Worm (Caenorhabditis elegans) whole organism, young adult: ENCODE results near the gene F08G2.7.
"Not testable (repeated sequence)": the region's sequence is repeated elsewhere in the genome, so short reads cannot be mapped to it uniquely, and the experiment has no call there.

Experiments used
- B0019.2 ChIP-seq: fragments of 200-800 bp; sonication (Bioruptor generic); conservative IDR thresholded peaks from 2 replicates; pipeline ENCODE4 v1.3.6; 2022; ENCODE audit warnings: missing genetic modification reagents, missing genetic modification characterization, missing compliant biosample characterization
- B0261.1 ChIP-seq: sonication (generic microtip); optimal IDR thresholded peaks from 2 replicates; lab custom pipeline; 2016; ENCODE audit warnings: mild to moderate bottlenecking, missing genetic modification characterization, moderate library complexity, missing compliant biosample characterization
- F10E7.11 ChIP-seq: sonication (generic microtip); optimal IDR thresholded peaks from 2 replicates; lab custom pipeline; 2017; ENCODE audit warnings: mild to moderate bottlenecking, missing genetic modification characterization, moderate library complexity, missing compliant biosample characterization
- F23B12.7 ChIP-seq: sonication (generic microtip); optimal IDR thresholded peaks from 2 replicates; lab custom pipeline; 2017; ENCODE audit warnings: missing genetic modification characterization, mild to moderate bottlenecking, missing compliant biosample characterization, antibody characterized with exemption, moderate library complexity; ENCODE audit not compliant: insufficient read depth
- F39B2.1 ChIP-seq: fragments of 200-800 bp; sonication (Bioruptor generic); IDR thresholded peaks from 2 replicates; pipeline ENCODE4 v1.3.6; 2022; ENCODE audit warnings: missing genetic modification reagents, missing genetic modification characterization, missing compliant biosample characterization
- F49E8.2 ChIP-seq: sonication (generic microtip); optimal IDR thresholded peaks from 3 replicates; lab custom pipeline; 2017; ENCODE audit warnings: missing genetic modification characterization, mild to moderate bottlenecking, missing compliant biosample characterization, antibody characterized with exemption, moderate library complexity; ENCODE audit not compliant: insufficient read depth
- K12H6.12 ChIP-seq: fragments of 200-800 bp; sonication (Bioruptor generic); optimal IDR thresholded peaks from 2 replicates; lab custom pipeline; 2018; ENCODE audit warnings: mild to moderate bottlenecking, missing genetic modification characterization, missing compliant biosample characterization
- Y53G8AR.9 ChIP-seq: fragments of 200-800 bp; sonication (Bioruptor generic); conservative IDR thresholded peaks from 2 replicates; pipeline ENCODE4 v1.3.6; 2022; ENCODE audit warnings: missing genetic modification reagents, missing genetic modification characterization, missing compliant biosample characterization
- Y95B8A.8 ChIP-seq: fragments of 200-800 bp; sonication (Bioruptor generic); IDR thresholded peaks from 2 replicates; pipeline ENCODE4 v1.3.6; 2022; ENCODE audit warnings: missing genetic modification reagents, missing genetic modification characterization, missing compliant biosample characterization
- aptf-2 ChIP-seq: fragments of 200-800 bp; sonication (Bioruptor generic); conservative IDR thresholded peaks from 2 replicates; pipeline ENCODE4 v1.3.6; 2022; ENCODE audit warnings: missing genetic modification reagents, missing genetic modification characterization, missing compliant biosample characterization
- attf-5 ChIP-seq: fragments of 200-800 bp; sonication (Bioruptor generic); optimal IDR thresholded peaks from 2 replicates; lab custom pipeline; 2018; ENCODE audit warnings: mild to moderate bottlenecking, missing genetic modification characterization, missing compliant biosample characterization
- attf-6 ChIP-seq: fragments of 200-800 bp; sonication (Bioruptor generic); IDR thresholded peaks from 2 replicates; pipeline ENCODE4 v1.3.6; 2022; ENCODE audit warnings: missing genetic modification reagents, missing genetic modification characterization, missing compliant biosample characterization
- ceh-27 ChIP-seq: fragments of 200-800 bp; sonication (Bioruptor generic); optimal IDR thresholded peaks from 2 replicates; lab custom pipeline; 2018; ENCODE audit warnings: mild to moderate bottlenecking, missing genetic modification characterization, moderate library complexity, missing compliant biosample characterization
- ceh-40 ChIP-seq: fragments of 200-800 bp; sonication (Bioruptor generic); IDR thresholded peaks from 2 replicates; pipeline ENCODE4 v1.3.6; 2022; ENCODE audit warnings: missing genetic modification characterization, missing compliant biosample characterization
- ceh-79 ChIP-seq: sonication (generic microtip); optimal IDR thresholded peaks from 2 replicates; lab custom pipeline; 2017; ENCODE audit warnings: mild to moderate bottlenecking, missing genetic modification characterization, missing compliant biosample characterization
- dox-1 ChIP-seq: fragments of 200-800 bp; sonication (Bioruptor generic); IDR thresholded peaks from 2 replicates; pipeline ENCODE4 v1.3.6; 2022; ENCODE audit warnings: missing genetic modification reagents, missing genetic modification characterization, missing compliant biosample characterization
- efl-1 ChIP-seq: fragments of 150-350 bp; optimal IDR thresholded peaks from 2 replicates; lab custom pipeline; 2014; ENCODE audit warnings: missing biosample characterization, missing genetic modification reagents, missing genetic modification characterization
- egl-18 ChIP-seq: fragments of 200-800 bp; sonication (Bioruptor generic); IDR thresholded peaks from 2 replicates; pipeline ENCODE4 v1.3.6; 2022; ENCODE audit warnings: missing genetic modification reagents, missing genetic modification characterization, missing compliant biosample characterization
- fkh-3 ChIP-seq: sonication (generic microtip); optimal IDR thresholded peaks from 2 replicates; lab custom pipeline; 2016; ENCODE audit warnings: mild to moderate bottlenecking, missing genetic modification characterization, missing compliant biosample characterization
- hlh-26 ChIP-seq: fragments of 200-800 bp; sonication (Bioruptor generic); conservative IDR thresholded peaks from 2 replicates; pipeline ENCODE4 v1.3.6; 2022; ENCODE audit warnings: missing genetic modification reagents, missing genetic modification characterization, missing compliant biosample characterization
- lin-26 ChIP-seq: fragments of 200-800 bp; sonication (Bioruptor generic); IDR thresholded peaks from 2 replicates; pipeline ENCODE4 v1.3.6; 2022; ENCODE audit warnings: missing genetic modification reagents, missing genetic modification characterization, missing compliant biosample characterization
- lin-40 ChIP-seq: sonication (generic microtip); optimal IDR thresholded peaks from 2 replicates; lab custom pipeline; 2016; ENCODE audit warnings: missing genetic modification characterization, mild to moderate bottlenecking, missing compliant biosample characterization, missing genotype, missing genetic modification reagents
- lin-54 ChIP-seq: fragments of 200-800 bp; sonication (Bioruptor generic); optimal IDR thresholded peaks from 2 replicates; lab custom pipeline; 2018; ENCODE audit warnings: mild to moderate bottlenecking, missing genetic modification characterization, missing compliant biosample characterization
- lsl-1 ChIP-seq: fragments of 200-800 bp; sonication (Bioruptor generic); optimal IDR thresholded peaks from 2 replicates; lab custom pipeline; 2018; ENCODE audit warnings: mild to moderate bottlenecking, missing genetic modification characterization, moderate library complexity, missing compliant biosample characterization
- madf-10 ChIP-seq: sonication (generic microtip); optimal IDR thresholded peaks from 2 replicates; lab custom pipeline; 2016; ENCODE audit warnings: mild to moderate bottlenecking, missing genetic modification characterization, missing compliant biosample characterization
- madf-3 ChIP-seq: fragments of 200-800 bp; sonication (Bioruptor generic); IDR thresholded peaks from 2 replicates; pipeline ENCODE4 v1.3.6; 2022; ENCODE audit warnings: missing genetic modification reagents, missing genetic modification characterization, missing compliant biosample characterization
- madf-6 ChIP-seq: fragments of 200-800 bp; sonication (Bioruptor generic); IDR thresholded peaks from 2 replicates; pipeline ENCODE4 v1.3.6; 2022; ENCODE audit warnings: missing genetic modification reagents, missing genetic modification characterization, missing compliant biosample characterization
- nfyb-1 ChIP-seq: fragments of 200-800 bp; sonication (Bioruptor generic); IDR thresholded peaks from 2 replicates; pipeline ENCODE4 v1.3.6; 2022; ENCODE audit warnings: missing genetic modification reagents, missing genetic modification characterization, missing compliant biosample characterization
- nhr-27 ChIP-seq: fragments of 200-800 bp; sonication (Bioruptor generic); optimal IDR thresholded peaks from 2 replicates; lab custom pipeline; 2018; ENCODE audit warnings: mild to moderate bottlenecking, missing genetic modification characterization, moderate library complexity, missing compliant biosample characterization
- nhr-80 ChIP-seq: sonication (generic microtip); optimal IDR thresholded peaks from 2 replicates; lab custom pipeline; 2016; ENCODE audit warnings: missing genetic modification characterization, missing compliant biosample characterization
- nhr-90 ChIP-seq: sonication (generic microtip); optimal IDR thresholded peaks from 2 replicates; lab custom pipeline; 2016; ENCODE audit warnings: missing genotype, mild to moderate bottlenecking, missing genetic modification characterization, missing compliant biosample characterization
- snpc-1.3 ChIP-seq: sonication (generic microtip); optimal IDR thresholded peaks from 2 replicates; lab custom pipeline; 2017; ENCODE audit warnings: missing genetic modification characterization, mild to moderate bottlenecking, missing compliant biosample characterization, antibody characterized with exemption, moderate library complexity, missing genotype, missing genetic modification reagents; ENCODE audit not compliant: insufficient read depth
- snpc-4 ChIP-seq, 5 experiments: fragments of 150-350 bp in 1 of 5; sonication (generic microtip) in 4 of 5; optimal IDR thresholded peaks; 2 replicates each; lab custom pipeline; 2014 to 2018; ENCODE audit warnings: missing genetic modification characterization in 5 of 5, missing biosample characterization in 3 of 5, antibody characterized with exemption in 2 of 5, mild to moderate bottlenecking in 2 of 5, missing compliant biosample characterization in 2 of 5, missing genotype in 2 of 5, moderate library complexity in 2 of 5, missing genetic modification reagents in 1 of 5
- sptf-2 ChIP-seq: fragments of 200-800 bp; sonication (Bioruptor generic); optimal IDR thresholded peaks from 2 replicates; lab custom pipeline; 2018; ENCODE audit warnings: mild to moderate bottlenecking, missing genetic modification characterization, missing compliant biosample characterization
- tbp1 ChIP-seq: fragments of 200-800 bp; sonication (Bioruptor generic); optimal IDR thresholded peaks from 2 replicates; lab custom pipeline; 2018; ENCODE audit warnings: mild to moderate bottlenecking, missing genetic modification characterization, missing compliant biosample characterization
- zfh-2 ChIP-seq: fragments of 200-800 bp; sonication (Bioruptor generic); conservative IDR thresholded peaks from 2 replicates; pipeline ENCODE4 v1.3.6; 2022; ENCODE audit warnings: missing genetic modification reagents, missing genetic modification characterization, missing compliant biosample characterization
- ztf-18 ChIP-seq: sonication (generic microtip); optimal IDR thresholded peaks from 2 replicates; lab custom pipeline; 2016; ENCODE audit warnings: missing genotype, mild to moderate bottlenecking, missing genetic modification characterization, missing compliant biosample characterization
- ztf-3 ChIP-seq: fragments of 200-800 bp; sonication (Bioruptor generic); optimal IDR thresholded peaks from 2 replicates; lab custom pipeline; 2018; ENCODE audit warnings: mild to moderate bottlenecking, missing genetic modification characterization, missing compliant biosample characterization

The F08G2.7 gene

DNA sequence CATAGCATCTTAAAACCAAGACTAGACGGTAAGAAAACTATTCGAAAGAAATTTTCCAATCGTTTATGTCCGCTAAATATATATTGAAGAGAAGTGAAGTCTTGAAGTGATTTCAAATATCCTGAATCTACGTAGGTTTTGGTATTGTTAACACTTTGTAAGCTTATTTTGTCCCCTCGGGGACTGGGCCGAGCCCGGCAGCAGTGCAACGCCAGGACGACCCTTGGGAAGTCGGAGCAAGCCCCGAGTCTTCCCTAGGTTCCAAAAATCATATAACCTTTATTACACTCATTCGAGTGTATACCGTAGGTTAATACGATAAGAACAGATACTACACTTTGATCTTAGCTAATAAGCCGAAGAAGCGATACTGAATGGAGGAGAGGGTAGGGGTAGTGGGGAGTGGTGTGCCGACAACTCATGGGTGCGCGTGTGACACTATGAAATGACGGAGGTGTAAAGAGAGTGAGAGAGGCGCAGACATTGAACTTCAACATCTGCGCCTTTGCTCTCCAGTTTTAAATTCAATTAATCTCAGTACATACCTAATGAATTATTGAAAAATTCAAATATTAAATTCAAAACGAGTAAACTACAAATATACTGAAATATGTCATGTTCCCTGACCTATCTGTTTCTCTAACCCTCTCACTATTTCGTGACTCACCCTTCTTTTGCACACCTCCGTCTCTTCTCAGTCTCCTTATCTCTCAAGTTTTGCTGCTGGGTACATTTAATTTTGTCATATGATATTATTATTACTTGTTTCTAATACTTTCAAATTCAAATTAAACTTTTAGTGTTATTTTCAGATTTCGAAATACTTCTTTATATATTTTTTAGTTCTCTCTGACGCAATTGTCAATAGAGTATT lies 11.6 kb downstream of the F08G2.7 start (continued):
- TF ChIP-seq lsl-1 (GFP tag; lab: Kevin White, UChicago) (peak; percentile 69), nhr-80 (tag; lab: Kevin White, UChicago) (peak; percentile 46), B0019.2 (GFP tag; lab: Robert Waterston, UW) (peak; percentile 11; the same call in 1 of the 2 replicates), lin-54 (GFP tag; lab: Kevin White, UChicago) (peak; percentile 29), snpc-1.3 (tag; lab: Kevin White, UChicago) (peak; percentile 45), attf-5 (peak; percentile 63), lin-26 (GFP tag; lab: Robert Waterston, UW) (peak; percentile 88), ztf-18 (tag; lab: Kevin White, UChicago) (peak; percentile 35), tbp1 (GFP tag; lab: Kevin White, UChicago) (peak; percentile 67)

DNA sequence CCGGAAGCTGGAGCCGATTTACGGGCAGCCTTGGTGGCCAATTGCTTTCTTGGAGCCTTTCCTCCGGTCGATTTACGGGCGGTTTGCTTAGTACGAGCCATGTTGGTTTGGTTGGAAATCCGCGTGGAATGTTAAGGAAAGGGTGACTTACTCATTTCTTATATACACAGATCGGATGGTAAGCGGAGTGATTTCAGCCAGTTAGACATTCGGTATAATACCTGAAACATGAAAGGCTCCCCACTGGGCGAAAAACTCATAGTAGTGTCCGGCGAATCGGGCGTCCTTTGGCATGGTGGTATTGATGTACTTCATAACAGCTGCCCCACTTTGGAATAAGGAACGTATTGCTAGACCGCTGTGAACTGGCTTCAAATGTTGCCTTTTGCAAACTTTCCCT lies 12.4 kb downstream of the F08G2.7 start, which contains the start of gene his-42:
TSS of gene his-42 (minus strand) at position 101 of the 400 bp plus-strand sequence.
- TF ChIP-seq ceh-40 (no peak), aptf-2 (no peak), madf-10 (tag; lab: Kevin White, UChicago) (no peak), B0261.1 (tag; lab: Kevin White, UChicago) (no peak), ceh-27 (GFP tag; lab: Kevin White, UChicago) (no peak), ztf-3 (GFP tag; lab: Kevin White, UChicago) (no peak), hlh-26 (no peak), Y53G8AR.9 (GFP tag; lab: Robert Waterston, UW) (no peak)

DNA sequence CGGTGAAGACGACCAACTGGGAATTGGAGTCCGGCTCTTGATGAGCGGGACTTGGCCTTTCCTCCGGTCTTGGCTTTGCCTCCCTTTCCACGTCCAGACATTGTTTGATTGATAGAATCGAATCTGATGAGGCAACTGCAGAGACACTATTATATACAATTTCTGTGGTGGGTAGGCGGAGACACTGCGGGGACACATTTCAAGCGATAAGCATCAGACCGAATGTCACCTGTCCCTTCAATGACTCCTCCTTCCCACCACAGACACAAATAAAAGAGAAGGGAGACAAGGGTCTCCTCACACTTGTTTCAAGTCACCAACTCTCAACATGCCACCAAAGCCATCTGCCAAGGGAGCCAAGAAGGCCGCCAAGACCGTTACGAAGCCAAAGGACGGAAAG lies 22.9 kb downstream of the F08G2.7 start, which contains the start of gene his-16:
TSS of gene his-16 (minus strand) at position 101 of the 400 bp plus-strand sequence.
- TF ChIP-seq F23B12.7 (tag; lab: Kevin White, UChicago); madf-3; nhr-27 (tag; lab: Kevin White, UChicago): not testable (repeated sequence)

DNA sequence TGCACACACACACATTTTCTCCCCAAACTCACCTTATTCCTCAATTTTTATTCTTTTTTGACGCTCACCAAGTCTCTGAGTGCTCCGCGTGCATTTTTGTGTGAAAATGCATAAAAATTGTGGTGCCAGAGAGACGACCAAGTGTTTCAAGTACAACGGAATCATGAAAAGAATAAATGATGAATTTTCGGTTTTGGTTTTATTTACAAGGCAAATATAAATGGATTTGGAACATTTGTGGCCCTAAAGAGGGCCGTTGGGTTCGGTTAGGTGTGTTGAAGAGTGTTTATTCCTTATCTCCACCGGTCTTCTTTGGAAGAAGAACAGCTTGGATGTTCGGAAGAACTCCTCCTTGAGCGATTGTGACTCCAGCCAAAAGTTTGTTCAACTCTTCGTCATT lies 23.5 kb downstream of the F08G2.7 start:
- TF ChIP-seq Y95B8A.8 = 0 out of 2 replicates have a peak, but pooled peaks have one; percentile 13
- peak; percentile 14; the same call in 1 of the 2 replicates for TF ChIP-seq dox-1 (GFP tag; lab: Robert Waterston, UW)
- peak; percentile 39; the same call in 1 of the 2 replicates for TF ChIP-seq madf-6
- 0 out of 2 replicates have a peak, but pooled peaks have one; percentile 19 for TF ChIP-seq nfyb-1 (GFP tag; lab: Robert Waterston, UW)
- TF ChIP-seq attf-6 (GFP tag; lab: Robert Waterston, UW) = 0 out of 2 replicates have a peak, but pooled peaks have one; percentile 29

DNA sequence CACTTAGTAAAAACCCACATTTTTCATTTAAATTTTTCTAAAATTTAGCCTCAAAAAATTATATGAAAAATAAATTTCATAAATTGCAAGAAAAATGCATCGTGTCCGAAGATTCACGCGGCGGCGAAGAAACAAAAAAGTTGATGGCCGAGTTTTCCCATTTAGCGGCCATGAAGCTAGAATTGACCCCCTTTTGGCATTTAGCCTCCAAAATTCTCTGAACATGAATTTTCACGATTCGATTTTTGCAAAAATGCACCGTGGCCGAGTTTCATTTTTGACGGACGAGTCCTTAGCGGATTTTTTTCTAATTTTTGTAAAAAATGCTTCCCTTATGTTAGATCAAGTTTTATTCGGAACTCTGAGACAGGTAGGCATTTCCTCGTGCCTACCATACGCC lies 25.4 kb downstream of the F08G2.7 start:
- TF ChIP-seq lin-40 (tag; lab: Kevin White, UChicago) (no peak), nhr-90 (tag; lab: Kevin White, UChicago) (no peak), zfh-2 (GFP tag; lab: Robert Waterston, UW) (no peak), madf-3 (no peak), F49E8.2 (tag; lab: Kevin White, UChicago) (no peak), fkh-3 (tag; lab: Kevin White, UChicago) (no peak), tbp1 (GFP tag; lab: Kevin White, UChicago) (no peak), sptf-2 (GFP tag; lab: Kevin White, UChicago) (no peak), B0019.2 (GFP tag; lab: Robert Waterston, UW) (no peak), K12H6.12 (tag; lab: Kevin White, UChicago) (no peak), ceh-79 (tag; lab: Kevin White, UChicago) (no peak), F10E7.11 (tag; lab: Kevin White, UChicago) (no peak), ztf-18 (tag; lab: Kevin White, UChicago) (no peak), snpc-4 (GFP tag; optimal IDR thresholded peaks at IDR 0.05; lab: Kevin White, UChicago) (no peak), snpc-4 (tag; optimal IDR thresholded peaks at IDR 0.05; lab: Kevin White, UChicago) (no peak), efl-1 (GFP tag; lab: Kevin White, UChicago) (no peak), egl-18 (no peak), attf-6 (GFP tag; lab: Robert Waterston, UW) (no peak), ztf-3 (GFP tag; lab: Kevin White, UChicago) (no peak), F39B2.1 (GFP tag; lab: Robert Waterston, UW) (no peak)
